Fruit fly (Drosophila melanogaster) whole organism, embryonic: ENCODE data around the gene CG2614.

ENCODE experiments used
- Ada2b ChIP-seq: fragments of 200-800 bp; sonication (Bioruptor generic); IDR thresholded peaks from 2 replicates; pipeline ENCODE4 v1.3.6; 2022; ENCODE audit warnings: missing biosample characterization, missing genetic modification characterization
- Antp ChIP-seq: fragments of 200-800 bp; sonication (Bioruptor generic); optimal IDR thresholded peaks from 3 replicates; lab custom pipeline; 2016; ENCODE audit warnings: missing biosample characterization, missing genetic modification characterization
- Bgb ChIP-seq: fragments of 200-800 bp; sonication (Bioruptor generic); IDR thresholded peaks from 2 replicates; pipeline ENCODE4 v1.3.6; 2022; ENCODE audit warnings: missing biosample characterization, missing genetic modification characterization; ENCODE audit not compliant: partially characterized antibody
- CG10431 ChIP-seq: fragments of 200-800 bp; sonication (Bioruptor generic); optimal IDR thresholded peaks from 3 replicates; lab custom pipeline; 2018; ENCODE audit warnings: missing biosample characterization, mild to moderate bottlenecking, missing genetic modification characterization
- CG11247 ChIP-seq: fragments of 200-800 bp; sonication (Bioruptor generic); IDR thresholded peaks from 2 replicates; pipeline ENCODE4 v1.3.6; 2022; ENCODE audit warnings: missing biosample characterization, missing genetic modification characterization
- CG11696 ChIP-seq: fragments of 200-800 bp; sonication (Bioruptor generic); IDR thresholded peaks from 2 replicates; pipeline ENCODE4 v1.3.6; 2022; ENCODE audit warnings: missing biosample characterization, missing genetic modification characterization
- CG13424 ChIP-seq: fragments of 200-800 bp; sonication (Bioruptor generic); optimal IDR thresholded peaks from 2 replicates; lab custom pipeline; 2019; ENCODE audit warnings: missing biosample characterization, mild to moderate bottlenecking, missing genetic modification characterization, moderate library complexity
- CG17186 ChIP-seq: fragments of 200-800 bp; sonication (Bioruptor generic); optimal IDR thresholded peaks from 3 replicates; lab custom pipeline; 2017; ENCODE audit warnings: missing biosample characterization, missing genetic modification reagents, missing genetic modification characterization
- CG17385 ChIP-seq: fragments of 200-800 bp; sonication (Bioruptor generic); optimal IDR thresholded peaks from 3 replicates; lab custom pipeline; 2018; ENCODE audit warnings: missing biosample characterization, mild to moderate bottlenecking, missing genetic modification characterization
- CG18262 ChIP-seq: fragments of 200-800 bp; optimal IDR thresholded peaks from 3 replicates; lab custom pipeline; 2019; ENCODE audit warnings: missing biosample characterization, mild to moderate bottlenecking, missing genetic modification characterization, moderate library complexity
- CG2129 ChIP-seq: fragments of 200-800 bp; sonication (Bioruptor generic); IDR thresholded peaks from 2 replicates; pipeline ENCODE4 v1.3.6; 2022; ENCODE audit warnings: missing biosample characterization, missing genetic modification characterization; ENCODE audit not compliant: partially characterized antibody
- CG2199 ChIP-seq: fragments of 200-800 bp; sonication (Bioruptor generic); IDR thresholded peaks from 3 replicates; pipeline ENCODE4 v1.3.6; 2022; ENCODE audit warnings: missing biosample characterization, missing genetic modification characterization
- CG2202 ChIP-seq: fragments of 200-800 bp; sonication (Bioruptor generic); optimal IDR thresholded peaks from 2 replicates; lab custom pipeline; 2018; ENCODE audit warnings: missing biosample characterization, mild to moderate bottlenecking, missing genetic modification characterization
- CG2875 ChIP-seq: fragments of 200-800 bp; sonication (Bioruptor generic); optimal IDR thresholded peaks from 2 replicates; lab custom pipeline; 2017; ENCODE audit warnings: missing biosample characterization, mild to moderate bottlenecking, missing genetic modification characterization, missing genetic modification reagents
- CG32767 ChIP-seq: fragments of 200-800 bp; sonication (Bioruptor generic); IDR thresholded peaks from 2 replicates; pipeline ENCODE4 v1.3.6; 2022; ENCODE audit warnings: missing biosample characterization, missing genetic modification characterization
- CG34422 ChIP-seq: fragments of 200-800 bp; sonication (Bioruptor generic); IDR thresholded peaks from 3 replicates; pipeline ENCODE4 v1.3.6; 2022; ENCODE audit warnings: missing biosample characterization, missing genetic modification characterization
- CG4360 ChIP-seq: fragments of 200-800 bp; sonication (Bioruptor generic); IDR thresholded peaks from 2 replicates; pipeline ENCODE4 v1.3.6; 2022; ENCODE audit warnings: missing biosample characterization, missing genetic modification characterization
- CG4424 ChIP-seq: fragments of 200-800 bp; sonication (Bioruptor generic); optimal IDR thresholded peaks from 3 replicates; lab custom pipeline; 2016; ENCODE audit warnings: missing biosample characterization, missing genetic modification characterization
- CG6791 ChIP-seq: fragments of 200-800 bp; sonication (Bioruptor generic); IDR thresholded peaks from 3 replicates; pipeline ENCODE4 v1.3.6; 2022; ENCODE audit warnings: missing biosample characterization, missing genetic modification characterization; ENCODE audit not compliant: partially characterized antibody
- CG7372 ChIP-seq: fragments of 200-800 bp; sonication (Bioruptor generic); IDR thresholded peaks from 2 replicates; pipeline ENCODE4 v1.3.6; 2022; ENCODE audit warnings: missing biosample characterization, missing genetic modification characterization
- CG8281 ChIP-seq: fragments of 200-800 bp; sonication (Bioruptor generic); optimal IDR thresholded peaks from 2 replicates; lab custom pipeline; 2018; ENCODE audit warnings: missing biosample characterization, mild to moderate bottlenecking, missing genetic modification characterization, moderate library complexity
- CG9876 ChIP-seq: fragments of 200-800 bp; sonication (Bioruptor generic); optimal IDR thresholded peaks from 2 replicates; lab custom pipeline; 2016; ENCODE audit warnings: missing biosample characterization, missing genetic modification characterization
- CG9932 ChIP-seq: fragments of 200-800 bp; sonication (Bioruptor generic); IDR thresholded peaks from 2 replicates; pipeline ENCODE4 v1.3.6; 2022; ENCODE audit warnings: missing biosample characterization, missing genetic modification characterization
- Dp ChIP-seq: fragments of 200-800 bp; sonication (Bioruptor generic); optimal IDR thresholded peaks from 2 replicates; lab custom pipeline; 2018; ENCODE audit warnings: missing biosample characterization, mild to moderate bottlenecking, missing genetic modification characterization, moderate library complexity
- Drgx ChIP-seq: fragments of 200-800 bp; sonication (Bioruptor generic); IDR thresholded peaks from 2 replicates; pipeline ENCODE4 v1.3.6; 2022; ENCODE audit warnings: missing biosample characterization, missing genetic modification characterization
- HmgZ ChIP-seq: fragments of 200-800 bp; sonication (Bioruptor generic); optimal IDR thresholded peaks from 2 replicates; lab custom pipeline; 2018; ENCODE audit warnings: missing biosample characterization, mild to moderate bottlenecking, missing genetic modification characterization
- Hr51 ChIP-seq, 2 experiments: fragments of 200-800 bp; sonication (Bioruptor generic); optimal IDR thresholded peaks; 2 replicates in 1 of 2; 3 replicates in 1 of 2; lab custom pipeline; 2016 to 2018; ENCODE audit warnings: missing biosample characterization in 2 of 2, missing genetic modification characterization in 2 of 2, mild to moderate bottlenecking in 1 of 2, moderate library complexity in 1 of 2
- Hsf ChIP-seq: fragments of 200-800 bp; sonication (Bioruptor generic); optimal IDR thresholded peaks from 3 replicates; lab custom pipeline; 2016; ENCODE audit warnings: missing biosample characterization, missing genetic modification characterization
- Jarid2 ChIP-seq: fragments of 200-800 bp; sonication (Bioruptor generic); optimal IDR thresholded peaks from 3 replicates; lab custom pipeline; 2017; ENCODE audit warnings: mild to moderate bottlenecking, missing biosample characterization, missing genetic modification reagents, missing genetic modification characterization
- Mad ChIP-seq: fragments of 200-800 bp; sonication (Bioruptor generic); optimal IDR thresholded peaks from 2 replicates; lab custom pipeline; 2016; ENCODE audit warnings: missing biosample characterization, missing genetic modification characterization
- Med ChIP-seq: fragments of 200-800 bp; sonication (Bioruptor generic); peaks from one replicate; lab custom pipeline; 2016; ENCODE audit warnings: missing biosample characterization, missing genetic modification characterization, mild to moderate bottlenecking, inconsistent platforms, moderate library complexity
- Rfx ChIP-seq: fragments of 200-800 bp; sonication (Bioruptor generic); IDR thresholded peaks from 2 replicates; pipeline ENCODE4 v1.3.6; 2022; ENCODE audit warnings: missing biosample characterization, missing genetic modification characterization
- Sin3A ChIP-seq: fragments of >200 bp; optimal IDR thresholded peaks from 2 replicates; lab custom pipeline; 2018
- Sry-β ChIP-seq: fragments of 200-800 bp; sonication (Bioruptor generic); optimal IDR thresholded peaks from 2 replicates; lab custom pipeline; 2018; ENCODE audit warnings: missing biosample characterization, mild to moderate bottlenecking, missing genetic modification characterization, moderate library complexity
- Stat92E ChIP-seq, 3 experiments: fragments of >200 bp in 2 of 3; fragments of 200-800 bp in 1 of 3; sonication (Bioruptor generic) in 1 of 3; optimal IDR thresholded peaks; 2 replicates each; lab custom pipeline; 2017 to 2019; ENCODE audit warnings: missing biosample characterization in 3 of 3, missing genetic modification characterization in 3 of 3, mild to moderate bottlenecking in 1 of 3, moderate library complexity in 1 of 3
- al ChIP-seq: fragments of 200-800 bp; sonication (Bioruptor generic); IDR thresholded peaks from 2 replicates; pipeline ENCODE4 v1.3.6; 2022; ENCODE audit warnings: missing biosample characterization, missing genetic modification characterization
- amos ChIP-seq: fragments of 200-800 bp; sonication (Bioruptor generic); IDR thresholded peaks from 2 replicates; pipeline ENCODE4 v1.3.6; 2022; ENCODE audit warnings: missing biosample characterization, missing genetic modification characterization; ENCODE audit not compliant: partially characterized antibody
- az2 ChIP-seq: fragments of 200-800 bp; sonication (Bioruptor generic); optimal IDR thresholded peaks from 3 replicates; lab custom pipeline; 2016; ENCODE audit warnings: missing biosample characterization, missing genetic modification characterization
- br ChIP-seq: fragments of >200 bp; optimal IDR thresholded peaks from 2 replicates; lab custom pipeline; 2017
- crp ChIP-seq, 2 experiments: fragments of 200-800 bp; sonication (Bioruptor generic); optimal IDR thresholded peaks; 2 replicates in 1 of 2; 3 replicates in 1 of 2; lab custom pipeline; 2017; ENCODE audit warnings: missing biosample characterization in 2 of 2, missing genetic modification characterization in 2 of 2, mild to moderate bottlenecking in 1 of 2, moderate library complexity in 1 of 2
- dan ChIP-seq: fragments of 200-800 bp; sonication (Bioruptor generic); IDR thresholded peaks from 2 replicates; pipeline ENCODE4 v1.3.6; 2022; ENCODE audit warnings: missing biosample characterization, missing genetic modification characterization
- dpn ChIP-seq, 2 experiments: fragments of 200-800 bp; sonication (Bioruptor generic); optimal IDR thresholded peaks; 3 replicates each; lab custom pipeline; 2016; ENCODE audit warnings: missing biosample characterization in 2 of 2, missing genetic modification characterization in 2 of 2
- hb ChIP-seq: fragments of 200-800 bp; sonication (Bioruptor generic); IDR thresholded peaks from 3 replicates; pipeline ENCODE4 v1.3.6; 2022; ENCODE audit warnings: missing biosample characterization, missing genetic modification characterization; ENCODE audit not compliant: partially characterized antibody
- luna ChIP-seq: fragments of 200-800 bp; sonication (Bioruptor generic); optimal IDR thresholded peaks from 2 replicates; lab custom pipeline; 2016; ENCODE audit warnings: missing biosample characterization, missing genetic modification characterization
- mam ChIP-seq: fragments of 200-800 bp; sonication (Bioruptor generic); optimal IDR thresholded peaks from 3 replicates; lab custom pipeline; 2016; ENCODE audit warnings: missing biosample characterization, missing genetic modification characterization
- otp ChIP-seq: fragments of 200-800 bp; sonication (Bioruptor generic); IDR thresholded peaks from 3 replicates; pipeline ENCODE4, ENCODE4 v1.3.6; 2022; ENCODE audit warnings: missing biosample characterization, missing genetic modification characterization
- sna ChIP-seq: fragments of 200-800 bp; sonication (Bioruptor generic); IDR thresholded peaks from 2 replicates; pipeline ENCODE4 v1.3.6; 2022; ENCODE audit warnings: missing biosample characterization, missing genetic modification characterization; ENCODE audit not compliant: partially characterized antibody
- ssp ChIP-seq: fragments of 200-800 bp; sonication (Bioruptor generic); IDR thresholded peaks from 2 replicates; pipeline ENCODE4 v1.3.6; 2022; ENCODE audit warnings: missing biosample characterization, missing genetic modification characterization
- unpg ChIP-seq: fragments of 200-800 bp; sonication (Bioruptor generic); optimal IDR thresholded peaks from 3 replicates; lab custom pipeline; 2018; ENCODE audit warnings: missing biosample characterization, mild to moderate bottlenecking, missing genetic modification characterization, moderate library complexity
- zen2 ChIP-seq: fragments of 200-800 bp; sonication (Bioruptor generic); IDR thresholded peaks from 3 replicates; pipeline ENCODE4 v1.3.6; 2022; ENCODE audit warnings: missing biosample characterization, missing genetic modification characterization; ENCODE audit not compliant: partially characterized antibody

Gene CG2614

dm6 chr2L:20675875-20676274 is 19.6 kb downstream of the CG2614 start, which contains the start of the genes CG31678 and IKKepsilon (continued):
- TF ChIP-seq CG10431 (GFP tag; lab: Kevin White, UChicago) (no peak), dan (GFP tag; lab: Robert Waterston, UW) (no peak), dpn (GFP tag; optimal IDR thresholded peaks at IDR 0.05; lab: Kevin White, UChicago) (peak in 1 of 2 experiments; percentile 54), Hr51 (GFP tag; optimal IDR thresholded peaks at IDR 0.05; lab: Kevin White, UChicago) (peak in 1 of 2 experiments; percentile 2), CG13424 (peak; percentile 33), HmgZ (tag; lab: Kevin White, UChicago) (peak; percentile 64), luna (no peak), CG2199 (GFP tag; lab: Robert Waterston, UW) (0 out of 3 replicates have a peak, but pooled peaks have one; percentile 54), CG32767 (GFP tag; lab: Robert Waterston, UW) (no peak), Bgb (GFP tag; lab: Robert Waterston, UW) (peak; percentile 94), Jarid2 (no peak), CG34422 (GFP tag; lab: Robert Waterston, UW) (peak; percentile 64; the same call in 2 of the 3 replicates), CG8281 (no peak), CG2875 (no peak), CG17186 (GFP tag; lab: Kevin White, UChicago) (peak; percentile 78), Stat92E (GFP tag; optimal IDR thresholded peaks at IDR 0.05; lab: Kevin White, UChicago) (no peak), otp (GFP tag; lab: Robert Waterston, UW) (no peak), hb (GFP tag; lab: Robert Waterston, UW) (peak; percentile 92), CG11247 (GFP tag; lab: Robert Waterston, UW) (no peak), zen2 (peak; percentile 89), crp (GFP tag; optimal IDR thresholded peaks at IDR 0.05; lab: Kevin White, UChicago) (peak in 1 of 2 experiments; percentile 23), Dp (GFP tag; lab: Kevin White, UChicago) (peak; percentile 29), Mad (GFP tag; lab: Kevin White, UChicago) (peak; percentile 36), CG9932 (peak; percentile 76), Hsf (GFP tag; lab: Kevin White, UChicago) (peak; percentile 3), al (GFP tag; lab: Robert Waterston, UW) (0 out of 2 replicates have a peak, but pooled peaks have one; percentile 23), amos (GFP tag; lab: Robert Waterston, UW) (peak; percentile 91), CG4360 (GFP tag; lab: Robert Waterston, UW) (0 out of 2 replicates have a peak, but pooled peaks have one; percentile 5), Sry-β (GFP tag; lab: Kevin White, UChicago) (peak; percentile 88), br (no peak), Rfx (GFP tag; lab: Robert Waterston, UW) (peak; percentile 59), Sin3A (peak; percentile 3), CG17385 (no peak), CG2129 (GFP tag; lab: Robert Waterston, UW) (peak; percentile 73), CG6791 (GFP tag; lab: Robert Waterston, UW) (peak; percentile 90), CG11696 (no peak), sna (GFP tag; lab: Robert Waterston, UW) (peak; percentile 90), az2 (GFP tag; lab: Kevin White, UChicago) (peak; percentile 33), CG2202 (tag; lab: Kevin White, UChicago) (no peak), ssp (peak; percentile 27; the same call in 1 of the 2 replicates), Drgx (no peak), Antp (GFP tag; lab: Kevin White, UChicago) (no peak), CG9876 (GFP tag; lab: Kevin White, UChicago) (no peak), mam (GFP tag; lab: Kevin White, UChicago) (peak; percentile 10), unpg (peak; percentile 35), CG4424 (GFP tag; lab: Kevin White, UChicago) (peak; percentile 52), CG18262 (tag; lab: Kevin White, UChicago) (peak; percentile 35), Med (GFP tag; lab: Kevin White, UChicago) (peak; percentile 76), Ada2b (peak; percentile 17; the same call in 1 of the 2 replicates), CG7372 (GFP tag; lab: Robert Waterston, UW) (no peak)
